Worm (Caenorhabditis elegans): Measurements from ENCODE around the gene C49C8.5.

DNA sequence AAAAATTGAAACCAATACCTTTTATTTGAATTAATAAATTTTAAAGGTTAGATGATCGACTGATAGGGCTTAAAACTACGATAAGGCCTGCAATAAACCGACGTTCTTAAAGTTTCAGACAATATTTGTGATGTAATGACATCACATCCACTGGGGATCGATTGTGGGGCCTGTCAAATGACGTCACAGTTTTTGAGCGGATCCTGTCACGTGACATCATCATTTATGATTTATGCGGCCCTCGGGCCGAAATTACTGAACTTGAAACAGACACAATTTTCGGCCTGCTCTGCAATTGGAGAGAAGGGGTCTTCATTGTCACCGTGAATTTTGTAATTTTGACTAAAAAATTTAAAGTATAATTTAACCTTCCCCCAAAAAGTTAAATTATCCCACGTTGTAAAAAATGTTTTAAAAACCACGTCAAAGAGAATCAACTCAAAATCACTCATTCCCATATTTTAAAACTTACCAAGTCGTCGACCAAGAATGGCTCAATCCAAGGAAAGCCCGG lies 708 bp upstream of the C49C8.5 start, which contains the start of gene C49C8.1:
- TF ChIP-seq nfya-1 (tag; optimal IDR thresholded peaks at IDR 0.05), result no peak
- TF ChIP-seq rnt-1 (tag; optimal IDR thresholded peaks at IDR 0.05), result no peak
- TF ChIP-seq sox-2 (GFP tag; IDR thresholded peaks at IDR 0.05), result no peak
- no peak for TF ChIP-seq ama-1 (optimal IDR thresholded peaks at IDR 0.05)
- no peak for TF ChIP-seq nhr-11 (tag; optimal IDR thresholded peaks at IDR 0.05)
- TF ChIP-seq unc-3 (GFP tag; conservative IDR thresholded peaks at IDR 0.05), result no peak
- no peak for TF ChIP-seq unc-3 (tag; optimal IDR thresholded peaks at IDR 0.05)
- TF ChIP-seq unc-42 (tag; optimal IDR thresholded peaks at IDR 0.05), result no peak
- no peak for TF ChIP-seq eyg-1 (tag; optimal IDR thresholded peaks at IDR 0.05)
- no peak for TF ChIP-seq sdc-2 (tag; optimal IDR thresholded peaks at IDR 0.05)
- no peak for TF ChIP-seq ttx-3 (tag; optimal IDR thresholded peaks at IDR 0.05)
- no peak for TF ChIP-seq syd-9 (tag; optimal IDR thresholded peaks at IDR 0.05)

All from whole organism, late embryonic.